Fruit fly (Drosophila melanogaster): ENCODE measurements around the gene mbo.

mbo gene

DNA sequence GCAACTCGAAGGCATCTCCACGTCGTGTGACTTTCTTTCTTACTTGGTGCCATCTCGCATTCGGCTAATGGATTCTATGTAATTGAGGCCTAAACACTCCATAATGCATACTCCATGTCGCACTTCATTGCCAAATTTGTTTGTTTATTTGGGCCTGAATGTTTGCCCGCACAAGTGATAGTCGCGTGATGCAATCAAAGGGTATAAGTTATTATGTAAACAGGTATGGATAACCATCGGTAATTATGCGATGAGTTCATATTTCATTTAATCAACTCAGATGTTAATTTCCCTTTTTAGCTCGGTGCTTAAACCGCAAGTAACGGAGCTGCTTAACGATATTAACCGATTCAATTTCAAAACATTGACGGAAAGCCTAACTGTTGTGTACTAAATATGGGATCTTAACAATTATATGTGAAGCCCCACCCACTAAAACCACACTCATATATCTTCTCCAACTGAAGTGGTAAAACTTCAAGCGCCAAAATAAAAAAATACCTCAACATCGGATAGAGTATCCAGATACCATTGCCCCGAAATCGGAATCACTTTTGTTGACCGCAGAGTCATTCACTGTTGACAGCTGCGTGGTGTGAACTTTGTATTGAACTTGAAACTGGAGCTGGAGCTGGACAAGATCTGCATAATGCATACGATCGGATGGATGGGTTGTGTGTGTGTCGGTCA, 34.1 kb downstream of the mbo start (continued):
- TF ChIP-seq CG2889 (GFP tag; IDR thresholded peaks at IDR 0.05) (no peak), CG15514 (GFP tag; optimal IDR thresholded peaks at IDR 0.05) (no peak), onecut (GFP tag; IDR thresholded peaks at IDR 0.05) (no peak), CHES-1-like (GFP tag; optimal IDR thresholded peaks at IDR 0.05) (no peak), CG6683 (GFP tag; optimal IDR thresholded peaks at IDR 0.05) (no peak), zfh1 (GFP tag; IDR thresholded peaks at IDR 0.05) (no peak), pros (GFP tag; optimal IDR thresholded peaks at IDR 0.05) (no peak), Xrp1 (GFP tag; IDR thresholded peaks at IDR 0.05) (no peak), BtbVII (GFP tag; optimal IDR thresholded peaks at IDR 0.05) (no peak), NFAT (GFP tag; IDR thresholded peaks at IDR 0.05) (no peak), CG9215 (GFP tag; IDR thresholded peaks at IDR 0.05) (no peak), Antp (GFP tag; optimal IDR thresholded peaks at IDR 0.05) (no peak), CG2129 (GFP tag; IDR thresholded peaks at IDR 0.05; ENCODE audit: partially characterized antibody) (no peak), HLH4C (GFP tag; IDR thresholded peaks at IDR 0.05; ENCODE audit: partially characterized antibody) (no peak), Rfx (GFP tag; IDR thresholded peaks at IDR 0.05) (no peak), Optix (GFP tag; IDR thresholded peaks at IDR 0.05) (0 out of 3 replicates have a peak, but pooled peaks have one; percentile 26), CG17912 (GFP tag; optimal IDR thresholded peaks at IDR 0.05) (no peak), CG32532 (GFP tag; IDR thresholded peaks at IDR 0.05) (no peak), Myb (GFP tag; optimal IDR thresholded peaks at IDR 0.05) (no peak), CG10654 (GFP tag; optimal IDR thresholded peaks at IDR 0.05) (no peak), sens-2 (GFP tag; IDR thresholded peaks at IDR 0.05) (no peak), CG34422 (GFP tag; IDR thresholded peaks at IDR 0.05) (no peak), Atf3 (GFP tag; optimal IDR thresholded peaks at IDR 0.05) (no peak), cas (GFP tag; IDR thresholded peaks at IDR 0.05) (no peak), dan (GFP tag; IDR thresholded peaks at IDR 0.05) (no peak), CG10431 (GFP tag; optimal IDR thresholded peaks at IDR 0.05) (no peak), dati (GFP tag; IDR thresholded peaks at IDR 0.05) (no peak), Atf-2 (GFP tag; optimal IDR thresholded peaks at IDR 0.05) (no peak), CG14050 (GFP tag; IDR thresholded peaks at IDR 0.05) (no peak), CG33213 (GFP tag; optimal IDR thresholded peaks at IDR 0.05) (no peak), CG17359 (tag; optimal IDR thresholded peaks at IDR 0.05) (peak; percentile 33), CG17568 (GFP tag; optimal IDR thresholded peaks at IDR 0.05) (no peak), bbx (GFP tag; IDR thresholded peaks at IDR 0.05; ENCODE audit: partially characterized antibody) (no peak), CG3163 (GFP tag; optimal IDR thresholded peaks at IDR 0.05) (no peak), Jarid2 (GFP tag; optimal IDR thresholded peaks at IDR 0.05) (no peak), Pdp1 (GFP tag; optimal IDR thresholded peaks at IDR 0.05) (peak in 1 of 2 experiments; percentile 70), CG8765 (GFP tag; IDR thresholded peaks at IDR 0.05) (no peak), CG16815 (GFP tag; optimal IDR thresholded peaks at IDR 0.05) (no peak), Sox100B (GFP tag; optimal IDR thresholded peaks at IDR 0.05) (peak; percentile 15), nerfin-2 (GFP tag; IDR thresholded peaks at IDR 0.05; ENCODE audit: partially characterized antibody) (no peak), D19B (GFP tag; optimal IDR thresholded peaks at IDR 0.05) (no peak), ash1 (GFP tag; optimal IDR thresholded peaks at IDR 0.05) (no peak), CG11504 (tag; optimal IDR thresholded peaks at IDR 0.05) (peak; percentile 46), CG2712 (tag; optimal IDR thresholded peaks at IDR 0.05) (no peak), CG18764 (GFP tag; optimal IDR thresholded peaks at IDR 0.05) (no peak), CG4730 (GFP tag; IDR thresholded peaks at IDR 0.05) (no peak), zf30C (GFP tag; optimal IDR thresholded peaks at IDR 0.05) (no peak), tx (GFP tag; optimal IDR thresholded peaks at IDR 0.05) (no peak), lbe (GFP tag; optimal IDR thresholded peaks at IDR 0.05) (no peak), tup (GFP tag; optimal IDR thresholded peaks at IDR 0.05) (no peak), CG4707 (GFP tag; optimal IDR thresholded peaks at IDR 0.05) (peak; percentile 16)
